Fruit fly (Drosophila melanogaster) whole organism, larva: ENCODE measurements around the gene E5.

Experiments
- noc ChIP-seq: fragments of 200-800 bp; sonication (Bioruptor generic); optimal IDR thresholded peaks from 3 replicates; lab custom pipeline; 2019; ENCODE audit warnings: missing biosample characterization, mild to moderate bottlenecking, missing genetic modification characterization, moderate library complexity

Gene E5

dm6 chr3R:13874866-13875417 is at the start of gene E5:
Gene E5, minus strand, starts transcription at chr3R:13874916.
- no peak for TF ChIP-seq noc (tag; lab: Kevin White, UChicago)

DNA sequence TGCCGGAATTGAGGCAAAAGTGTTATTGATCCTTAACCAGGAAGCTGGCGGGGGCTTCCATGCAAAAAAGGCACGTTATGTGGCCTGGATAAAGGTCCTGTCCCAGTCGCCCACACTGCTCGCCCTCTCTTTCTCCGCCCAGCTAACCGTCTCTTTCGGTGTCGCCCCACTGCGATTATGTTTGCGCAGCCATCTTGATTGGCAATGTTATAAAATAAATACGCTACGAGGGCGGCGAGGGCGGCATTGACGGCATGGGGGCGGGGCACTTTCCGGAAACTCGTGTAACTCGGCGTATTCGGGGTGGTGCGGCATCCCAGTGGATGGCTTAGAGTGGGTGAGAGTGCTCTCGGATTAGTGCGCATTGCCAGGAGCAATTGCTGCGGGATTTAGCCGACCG is 48.9 kb upstream of the E5 start:
- TF ChIP-seq noc (tag; lab: Kevin White, UChicago) = no peak

DNA sequence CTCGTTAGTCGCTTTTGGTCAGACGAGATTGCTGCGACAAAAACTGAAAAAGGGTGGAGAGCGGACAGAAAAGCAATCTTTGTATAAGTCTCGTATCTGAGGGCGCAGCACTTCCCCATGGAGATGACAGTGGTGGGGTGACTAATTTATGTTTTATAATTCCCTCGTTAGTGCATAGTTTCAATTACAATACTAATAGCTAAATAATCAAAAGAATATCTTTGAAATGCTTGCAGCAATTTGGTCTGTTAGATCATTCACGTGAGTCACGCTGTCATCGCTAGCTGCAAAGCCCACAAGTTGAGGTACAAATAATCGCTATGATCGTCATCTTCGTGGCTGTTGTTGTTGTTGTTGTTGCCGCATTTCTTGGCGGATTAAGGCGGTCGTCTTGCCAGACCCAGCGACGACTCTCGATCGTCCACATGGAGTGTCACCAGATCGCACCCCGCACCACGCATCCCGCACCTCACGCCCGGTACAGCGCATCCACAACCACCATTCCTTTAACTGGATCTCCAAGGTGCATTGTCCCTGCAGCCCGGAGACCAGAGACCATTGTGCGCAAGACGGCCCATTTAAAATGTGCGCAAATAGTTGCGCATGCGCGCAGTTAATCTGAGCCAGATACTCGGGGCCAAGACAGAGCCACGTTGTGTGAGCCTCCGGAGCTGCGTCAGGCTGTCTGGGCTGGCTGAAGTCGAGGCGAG is 47.2 kb upstream of the E5 start:
- no peak for TF ChIP-seq noc (tag; lab: Kevin White, UChicago)

dm6 chr3R:13918045-13918444 is 43.3 kb upstream of the E5 start:
- TF ChIP-seq noc (tag; lab: Kevin White, UChicago) = no peak

- TF ChIP-seq noc (tag; lab: Kevin White, UChicago) = no peak
Measured at dm6 chr3R:13916546-13916945, 41.8 kb upstream of the E5 start.

DNA sequence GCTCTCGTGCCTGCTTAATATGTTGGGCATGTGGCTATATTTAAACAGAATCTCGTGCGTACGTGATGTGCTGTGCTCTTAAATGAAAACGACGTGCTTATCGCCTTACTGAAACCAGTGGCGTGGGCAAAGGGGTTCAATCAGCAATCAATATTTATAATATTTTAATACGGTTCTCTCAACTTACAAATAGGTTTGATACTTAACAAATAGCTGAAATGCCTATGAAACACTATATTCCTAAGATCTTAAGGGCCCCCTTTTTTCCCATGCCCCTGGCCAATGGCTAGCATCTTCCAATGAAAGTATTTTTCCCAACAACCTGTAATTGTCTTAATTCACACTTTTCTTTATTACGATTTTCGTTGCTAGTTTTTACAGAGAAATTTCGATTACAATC is 40.9 kb upstream of the E5 start:
- no peak for TF ChIP-seq noc (tag; lab: Kevin White, UChicago)

dm6 chr3R:13914760-13915417 is 40.2 kb upstream of the E5 start:
- peak; percentile 59 for TF ChIP-seq noc (tag; lab: Kevin White, UChicago)

- TF ChIP-seq noc (tag; lab: Kevin White, UChicago) = no peak
Measured at dm6 chr3R:13913586-13913985, 38.9 kb upstream of the E5 start.

- no peak for TF ChIP-seq noc (tag; lab: Kevin White, UChicago)
Measured at dm6 chr3R:13912008-13912803, 37.5 kb upstream of the E5 start.

dm6 chr3R:13911314-13911713 is 36.6 kb upstream of the E5 start:
- TF ChIP-seq noc (tag; lab: Kevin White, UChicago) = no peak

DNA sequence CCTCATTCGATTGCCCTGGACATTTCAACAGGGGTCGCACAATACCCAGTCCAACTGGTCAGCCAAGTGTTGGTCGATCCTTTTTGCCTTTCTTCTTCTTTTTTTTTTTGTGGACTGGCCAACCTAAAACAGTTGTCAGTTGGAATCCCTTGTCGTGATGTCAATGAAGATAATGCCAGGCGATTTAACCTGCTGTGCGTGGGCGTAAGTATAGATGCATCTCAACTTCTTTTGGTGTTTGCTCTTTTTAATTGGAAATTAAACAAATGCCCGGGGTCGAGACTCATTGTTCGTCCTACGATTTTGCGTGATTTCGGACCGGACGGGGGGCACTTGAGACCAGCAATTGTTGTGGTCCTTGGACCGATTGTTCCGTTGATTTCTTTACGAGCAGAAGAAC is 35.2 kb upstream of the E5 start:
- TF ChIP-seq noc (tag; lab: Kevin White, UChicago) = no peak

DNA sequence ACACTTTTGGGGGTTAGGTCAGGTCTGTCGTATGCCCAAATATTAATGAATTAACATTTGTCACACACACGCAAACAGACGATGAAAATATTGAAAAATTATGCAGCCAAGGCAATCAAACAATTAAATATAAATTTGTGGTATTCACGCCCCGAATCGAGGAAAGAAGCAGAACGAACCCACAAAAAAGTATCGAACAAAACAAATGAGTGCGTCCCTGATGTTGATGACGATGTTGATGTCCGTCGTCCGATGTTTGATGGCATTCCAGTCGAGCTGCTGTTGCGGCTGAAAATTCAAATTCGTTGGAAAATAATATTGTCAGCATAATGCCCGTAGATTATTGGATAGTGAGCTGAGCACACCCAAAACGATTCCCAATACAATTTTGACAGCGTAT is 34.3 kb upstream of the E5 start:
- TF ChIP-seq noc (tag; lab: Kevin White, UChicago) = no peak

DNA sequence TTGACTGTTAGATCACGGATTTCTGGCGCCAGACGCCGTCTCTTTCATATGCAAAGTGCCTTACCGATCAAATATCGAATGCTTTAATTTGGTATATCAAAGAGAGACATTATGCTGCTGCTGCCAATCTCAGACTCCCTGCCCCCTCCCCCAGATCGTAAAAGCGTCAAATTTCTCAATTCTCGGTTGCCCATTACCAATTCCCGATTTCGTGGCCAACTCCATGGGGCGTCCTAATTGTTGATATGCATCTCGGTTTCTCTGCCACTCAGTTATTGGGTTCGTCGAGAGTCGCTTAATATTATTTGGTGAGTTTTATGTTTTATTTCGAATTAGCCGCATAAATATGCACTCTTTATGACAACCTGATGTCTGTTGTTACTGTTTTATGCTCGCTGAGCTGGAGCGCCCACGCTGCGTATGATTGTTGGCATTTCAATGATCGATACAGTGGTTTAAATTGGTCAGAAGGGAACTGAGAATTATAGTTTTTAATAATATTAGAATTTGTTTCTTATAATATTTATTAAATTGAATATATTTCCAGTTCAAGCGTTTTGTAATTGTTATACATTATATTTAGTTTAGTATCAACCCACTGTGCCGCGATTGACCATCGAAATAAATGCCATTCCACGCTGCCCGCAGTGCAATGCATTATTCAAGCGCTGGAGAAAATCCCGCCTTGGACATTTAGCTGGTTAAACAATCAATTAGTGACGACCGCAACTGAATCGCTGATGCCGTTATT is 32.8 kb upstream of the E5 start:
- no peak for TF ChIP-seq noc (tag; lab: Kevin White, UChicago)

dm6 chr3R:13906759-13907158 is 32.0 kb upstream of the E5 start:
- TF ChIP-seq noc (tag; lab: Kevin White, UChicago) = no peak

DNA sequence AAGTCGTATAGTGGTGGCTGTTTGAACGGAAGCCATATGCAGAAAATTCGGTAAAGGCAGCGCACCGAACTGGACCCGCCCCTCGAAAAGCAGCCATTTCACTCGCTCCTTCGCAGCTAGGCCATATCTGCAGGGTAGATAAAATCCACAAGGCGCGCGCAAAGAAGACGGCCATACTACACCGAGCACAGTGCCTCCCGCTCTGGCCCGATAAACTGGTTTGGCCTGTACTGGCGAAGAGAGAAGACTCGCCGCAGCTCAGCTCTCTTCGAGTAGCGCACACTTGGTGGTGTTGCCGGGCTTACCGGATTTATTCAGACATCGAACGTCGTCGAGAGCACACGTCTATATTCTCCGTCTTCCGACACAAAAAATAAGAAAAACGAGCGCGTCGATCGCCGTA is 26.8 kb upstream of the E5 start, which contains the start of gene ems:
Gene ems (plus strand): TSS at position 311 of the 403 bp plus-strand sequence.
- no peak for TF ChIP-seq noc (tag; lab: Kevin White, UChicago)
